Fruit fly (Drosophila melanogaster): ENCODE results near the gene Sap-r.

Gene Sap-r

DNA sequence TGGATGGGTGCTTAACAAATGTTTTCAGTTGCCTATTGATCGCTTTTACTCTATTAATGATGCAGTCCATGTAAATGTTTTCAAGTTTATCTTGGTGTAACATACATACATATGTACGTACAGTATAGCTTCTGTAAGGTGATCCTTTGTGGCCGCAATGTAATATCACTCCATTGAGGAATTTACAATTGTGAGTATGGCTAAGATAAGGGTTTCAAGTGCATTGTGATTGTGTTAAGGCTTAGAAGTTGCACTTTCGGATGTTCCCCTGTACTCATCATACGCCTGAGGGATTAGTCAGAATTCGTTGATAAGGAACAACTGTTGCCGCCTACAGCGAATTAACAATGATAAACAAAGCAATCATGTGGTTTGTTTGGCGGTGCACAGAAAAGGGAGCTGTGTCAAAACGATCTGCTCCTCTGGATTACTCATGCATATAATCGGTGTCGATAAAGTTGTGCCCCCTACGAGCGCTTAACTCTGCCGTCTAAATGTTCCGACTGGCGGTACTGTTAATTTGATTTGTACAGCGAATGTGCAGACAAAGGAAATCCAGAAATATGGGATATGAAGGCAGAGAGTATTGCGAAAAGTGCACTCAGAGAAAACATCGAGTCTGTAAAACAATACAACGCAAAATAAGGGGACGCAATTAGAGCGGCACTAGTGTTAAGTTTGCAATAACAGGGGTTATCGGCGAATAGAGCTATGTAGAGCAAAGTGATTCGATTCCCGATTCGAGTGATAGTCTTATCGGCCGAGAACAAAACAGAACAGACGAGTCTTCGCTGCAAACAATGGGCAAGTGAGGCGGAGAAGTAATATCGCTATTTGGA is 932 bp downstream of the Sap-r start (continued):
- peak; percentile 56; the same call in 1 of the 2 replicates for TF ChIP-seq CG32772 (GFP tag; IDR thresholded peaks at IDR 0.05)
- no peak for TF ChIP-seq CG6654 (GFP tag; optimal IDR thresholded peaks at IDR 0.05)
- TF ChIP-seq ftz-f1 (GFP tag; optimal IDR thresholded peaks at IDR 0.05) = no peak
- TF ChIP-seq Atf-2 (GFP tag; optimal IDR thresholded peaks at IDR 0.05) = peak; percentile 60
- TF ChIP-seq pum (GFP tag; optimal IDR thresholded peaks at IDR 0.05) = peak; percentile 52
- TF ChIP-seq cwo (GFP tag; optimal IDR thresholded peaks at IDR 0.05) = peak; percentile 71
- TF ChIP-seq pros (GFP tag; optimal IDR thresholded peaks at IDR 0.05) = no peak
- 0 out of 3 replicates have a peak, but pooled peaks have one; percentile 39 for TF ChIP-seq Dbx (GFP tag; IDR thresholded peaks at IDR 0.05)
- no peak for TF ChIP-seq Poxn (GFP tag; IDR thresholded peaks at IDR 0.05)
- peak; percentile 36 for TF ChIP-seq grn (GFP tag; optimal IDR thresholded peaks at IDR 0.05)
- peak; percentile 36; the same call in 1 of the 2 replicates for TF ChIP-seq E2f2 (GFP tag; IDR thresholded peaks at IDR 0.05)
- peak; percentile 36 for TF ChIP-seq CG7556 (GFP tag; optimal IDR thresholded peaks at IDR 0.05)
- peak; percentile 61 for TF ChIP-seq tin (GFP tag; optimal IDR thresholded peaks at IDR 0.05)
- TF ChIP-seq Xrp1 (GFP tag; IDR thresholded peaks at IDR 0.05) = peak; percentile 77
- TF ChIP-seq wdn (GFP tag; IDR thresholded peaks at IDR 0.05) = peak; percentile 58
- TF ChIP-seq Sry-β (GFP tag; optimal IDR thresholded peaks at IDR 0.05) = no peak
- no peak for TF ChIP-seq zen2 (GFP tag; IDR thresholded peaks at IDR 0.05; ENCODE audit: partially characterized antibody)
- TF ChIP-seq Trl (optimal IDR thresholded peaks at IDR 0.05) = no peak
- TF ChIP-seq Trl (GFP tag; optimal IDR thresholded peaks at IDR 0.05) = peak; percentile 43
- TF ChIP-seq CG2678 (tag; optimal IDR thresholded peaks at IDR 0.05) = peak; percentile 77

DNA sequence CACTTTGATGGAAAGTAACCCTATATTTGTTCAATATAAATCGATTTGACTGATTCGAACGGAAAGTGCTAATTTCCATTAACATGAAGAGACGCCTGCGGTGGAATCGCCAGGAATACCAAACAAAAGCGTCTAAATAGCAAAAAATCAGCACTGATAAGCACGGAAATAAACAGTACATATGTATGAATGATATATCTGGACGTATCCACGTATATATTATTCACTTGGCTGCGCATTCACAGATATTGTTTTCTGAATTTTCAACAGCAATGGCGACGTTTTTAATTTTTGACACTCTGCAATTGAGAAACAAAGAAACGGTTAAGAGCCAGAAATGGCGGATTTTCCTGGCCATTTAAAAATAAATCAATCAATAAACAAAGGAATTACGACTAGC is 1.6 kb downstream of the Sap-r start:
- TF ChIP-seq ara (GFP tag; IDR thresholded peaks at IDR 0.05) (no peak), lbe (GFP tag; optimal IDR thresholded peaks at IDR 0.05) (peak; percentile 16)

DNA sequence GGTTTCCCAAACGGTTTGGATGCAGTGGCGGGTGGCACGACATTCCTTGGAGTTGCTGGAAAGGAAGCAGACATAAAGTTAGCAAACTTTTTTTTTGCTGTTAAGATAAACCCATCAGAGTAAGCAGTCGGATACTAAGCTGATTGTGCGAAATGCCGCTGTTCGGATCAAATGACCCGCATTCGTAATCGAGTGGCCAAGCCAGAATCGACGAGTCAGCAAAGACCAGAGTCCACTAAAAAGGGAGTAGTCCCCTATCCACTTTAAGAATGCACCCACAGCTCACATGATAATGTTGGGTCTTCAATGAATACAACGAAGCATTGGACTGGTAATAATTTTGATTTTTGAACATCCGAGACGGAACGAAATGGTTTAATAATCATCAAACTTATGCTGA is 2.0 kb downstream of the Sap-r start:
- TF ChIP-seq pita (GFP tag; optimal IDR thresholded peaks at IDR 0.05) (no peak), gcm (GFP tag; optimal IDR thresholded peaks at IDR 0.05) (peak; percentile 15)

DNA sequence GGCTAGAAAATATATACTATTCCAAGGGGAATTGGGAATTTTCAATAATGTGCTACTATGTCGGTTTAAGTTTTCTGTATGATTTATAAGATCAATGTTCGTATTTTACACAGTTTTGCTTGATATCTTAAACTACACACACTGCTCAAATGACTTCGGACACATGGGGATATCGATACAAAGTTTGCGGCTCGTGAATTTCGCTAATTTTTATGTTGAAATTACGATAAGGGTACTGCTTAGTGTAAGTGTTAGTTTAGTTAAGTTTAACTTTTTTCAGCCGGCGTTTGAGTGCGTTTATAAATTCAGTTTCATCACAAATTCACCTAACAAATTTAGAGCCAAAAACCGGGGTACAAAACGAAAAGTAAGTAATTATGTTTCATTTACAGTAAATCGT is 5.5 kb downstream of the Sap-r start, which contains the start of gene CG15547:
CG15547 (minus strand) TSS at position 101 of the 400 bp plus-strand sequence.
- TF ChIP-seq CG15479 (GFP tag; optimal IDR thresholded peaks at IDR 0.05) = no peak

DNA sequence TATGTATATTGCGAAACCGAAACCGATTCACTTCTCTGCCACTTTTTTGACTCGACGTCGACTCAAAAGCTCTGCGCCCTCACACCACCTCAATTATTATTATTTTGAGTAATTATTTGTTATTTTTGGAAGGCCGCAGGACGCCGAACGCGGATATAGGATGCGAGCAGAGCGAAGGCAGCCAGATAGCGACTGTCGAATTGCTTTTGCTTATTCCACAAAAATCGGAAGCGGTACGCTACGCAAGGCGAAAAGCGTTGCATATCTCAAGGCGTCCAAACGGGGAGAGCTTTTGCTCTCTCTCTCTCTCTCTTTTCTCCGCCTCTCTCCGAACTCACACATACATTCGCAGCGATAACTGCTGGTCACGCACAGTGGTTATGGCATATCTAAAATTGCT is 8.0 kb downstream of the Sap-r start, which contains the start of gene CG12071:
CG12071 (minus strand) TSS at position 134 of the 400 bp plus-strand sequence.
- TF ChIP-seq CG1792 (GFP tag; optimal IDR thresholded peaks at IDR 0.05) = no peak
- TF ChIP-seq z (GFP tag; IDR thresholded peaks at IDR 0.05) = peak; percentile 73
- no peak for TF ChIP-seq CG17328 (GFP tag; IDR thresholded peaks at IDR 0.05)
- no peak for TF ChIP-seq CG17912 (GFP tag; optimal IDR thresholded peaks at IDR 0.05)
- TF ChIP-seq Med (GFP tag) = peak; percentile 1
- no peak for TF ChIP-seq CG12659 (GFP tag; optimal IDR thresholded peaks at IDR 0.05)
- peak; percentile 39 for TF ChIP-seq cg (GFP tag; optimal IDR thresholded peaks at IDR 0.05)
- TF ChIP-seq Fer1 (GFP tag; optimal IDR thresholded peaks at IDR 0.05) = peak; percentile 1
- no peak for TF ChIP-seq gem (tag; optimal IDR thresholded peaks at IDR 0.05)
- TF ChIP-seq hth (optimal IDR thresholded peaks at IDR 0.05) = no peak
- TF ChIP-seq Adf1 (GFP tag; IDR thresholded peaks at IDR 0.05) = peak; percentile 45; the same call in 1 of the 2 replicates
- 0 out of 3 replicates have a peak, but pooled peaks have one; percentile 19 for TF ChIP-seq CG34422 (GFP tag; IDR thresholded peaks at IDR 0.05)
- TF ChIP-seq Deaf1 (tag; optimal IDR thresholded peaks at IDR 0.05) = peak; percentile 35
- peak; percentile 71 for TF ChIP-seq CG8290 (GFP tag; optimal IDR thresholded peaks at IDR 0.05)
- peak in 1 of 2 experiments; percentile 81 for TF ChIP-seq CG8290 (tag; optimal IDR thresholded peaks at IDR 0.05)
- no peak for TF ChIP-seq Hsf (GFP tag; optimal IDR thresholded peaks at IDR 0.05)
- TF ChIP-seq lola (GFP tag; optimal IDR thresholded peaks at IDR 0.05) = no peak
- no peak for TF ChIP-seq CG10654 (GFP tag; optimal IDR thresholded peaks at IDR 0.05)
- TF ChIP-seq abd-A (tag; optimal IDR thresholded peaks at IDR 0.05) = peak; percentile 58
- no peak for TF ChIP-seq cas (GFP tag; IDR thresholded peaks at IDR 0.05)
